Fruit fly (Drosophila melanogaster) whole organism, adult: ENCODE results near the gene jhamt.
A peak's percentile ranks its signal among the peaks of the same experiment; 100 is the strongest.

Experiments
- CG11617 ChIP-seq: fragments of 200-800 bp; sonication (Bioruptor generic); optimal IDR thresholded peaks from 2 replicates; lab custom pipeline; 2017; ENCODE audit warnings: mild to moderate bottlenecking, missing biosample characterization, missing genetic modification reagents, missing genetic modification characterization
- CG12768 ChIP-seq: fragments of 200-800 bp; sonication (Bioruptor generic); optimal IDR thresholded peaks from 2 replicates; lab custom pipeline; 2017; ENCODE audit warnings: missing biosample characterization, missing genetic modification characterization, mild to moderate bottlenecking, moderate library complexity, missing genetic modification reagents
- CG14711 ChIP-seq: fragments of 200-800 bp; sonication (Bioruptor generic); optimal IDR thresholded peaks from 2 replicates; lab custom pipeline; 2018; ENCODE audit warnings: missing biosample characterization, mild to moderate bottlenecking, missing genetic modification characterization, moderate library complexity
- CG1620 ChIP-seq: fragments of 200-800 bp; sonication (Bioruptor generic); optimal IDR thresholded peaks from 2 replicates; lab custom pipeline; 2016; ENCODE audit warnings: missing biosample characterization, missing genetic modification characterization
- CG33017 ChIP-seq: fragments of 200-800 bp; sonication (Bioruptor generic); optimal IDR thresholded peaks from 2 replicates; lab custom pipeline; 2018; ENCODE audit warnings: missing biosample characterization, mild to moderate bottlenecking, missing genetic modification characterization, moderate library complexity
- CG5204 ChIP-seq: fragments of 200-800 bp; sonication (Bioruptor generic); optimal IDR thresholded peaks from 2 replicates; lab custom pipeline; 2016; ENCODE audit warnings: missing biosample characterization, missing genetic modification characterization
- CG7045 ChIP-seq: fragments of 200-800 bp; sonication (Bioruptor generic); optimal IDR thresholded peaks from 2 replicates; lab custom pipeline; 2017; ENCODE audit warnings: missing biosample characterization, mild to moderate bottlenecking, missing genetic modification characterization
- CG7101 ChIP-seq: fragments of 200-800 bp; sonication (Bioruptor generic); optimal IDR thresholded peaks from 2 replicates; lab custom pipeline; 2018; ENCODE audit warnings: missing biosample characterization, mild to moderate bottlenecking, missing genetic modification characterization, moderate library complexity
- Clk ChIP-seq: fragments of 200-800 bp; sonication (Bioruptor generic); optimal IDR thresholded peaks from 2 replicates; lab custom pipeline; 2017; ENCODE audit warnings: missing biosample characterization, missing genetic modification characterization
- Crg-1 ChIP-seq: fragments of 200-800 bp; sonication (Bioruptor generic); optimal IDR thresholded peaks from 2 replicates; lab custom pipeline; 2016; ENCODE audit warnings: missing biosample characterization, missing genetic modification characterization
- Hr96 ChIP-seq: fragments of 200-800 bp; sonication (Bioruptor generic); optimal IDR thresholded peaks from 2 replicates; lab custom pipeline; 2016; ENCODE audit warnings: missing biosample characterization, missing genetic modification characterization
- Mnt ChIP-seq: fragments of 200-800 bp; sonication (Bioruptor generic); optimal IDR thresholded peaks from 2 replicates; lab custom pipeline; 2016; ENCODE audit warnings: missing biosample characterization, mild to moderate bottlenecking, missing genetic modification characterization
- bab1 ChIP-seq: fragments of 200-800 bp; sonication (Bioruptor generic); optimal IDR thresholded peaks from 3 replicates; lab custom pipeline; 2019; ENCODE audit warnings: missing biosample characterization, mild to moderate bottlenecking, missing genetic modification characterization, moderate library complexity
- cic ChIP-seq: fragments of 200-800 bp; sonication (Bioruptor generic); optimal IDR thresholded peaks from 2 replicates; lab custom pipeline; 2017; ENCODE audit warnings: missing biosample characterization, mild to moderate bottlenecking, missing genetic modification characterization, moderate library complexity
- cnc ChIP-seq, 2 experiments: fragments of >200 bp; optimal IDR thresholded peaks; 2 replicates each; lab custom pipeline; 2017
- kay ChIP-seq: fragments of 200-800 bp; sonication (Bioruptor generic); peaks from one replicate; lab custom pipeline; 2016; ENCODE audit warnings: missing biosample characterization, missing genetic modification characterization, borderline replicate concordance
- ovo ChIP-seq: fragments of 200-800 bp; sonication (Bioruptor generic); optimal IDR thresholded peaks from 2 replicates; lab custom pipeline; 2016; ENCODE audit warnings: missing biosample characterization, missing genetic modification characterization
- pad ChIP-seq: fragments of 200-800 bp; sonication (Bioruptor generic); optimal IDR thresholded peaks from 3 replicates; lab custom pipeline; 2017; ENCODE audit warnings: missing biosample characterization, missing genetic modification characterization, mild to moderate bottlenecking, moderate library complexity, missing genetic modification reagents
- tj ChIP-seq: fragments of 200-800 bp; sonication (Bioruptor generic); optimal IDR thresholded peaks from 3 replicates; lab custom pipeline; 2017; ENCODE audit warnings: missing biosample characterization, mild to moderate bottlenecking, missing genetic modification characterization, moderate library complexity
- toe ChIP-seq: fragments of 200-800 bp; sonication (Bioruptor generic); optimal IDR thresholded peaks from 2 replicates; lab custom pipeline; 2016; ENCODE audit warnings: missing biosample characterization, missing genetic modification characterization

Gene jhamt

DNA sequence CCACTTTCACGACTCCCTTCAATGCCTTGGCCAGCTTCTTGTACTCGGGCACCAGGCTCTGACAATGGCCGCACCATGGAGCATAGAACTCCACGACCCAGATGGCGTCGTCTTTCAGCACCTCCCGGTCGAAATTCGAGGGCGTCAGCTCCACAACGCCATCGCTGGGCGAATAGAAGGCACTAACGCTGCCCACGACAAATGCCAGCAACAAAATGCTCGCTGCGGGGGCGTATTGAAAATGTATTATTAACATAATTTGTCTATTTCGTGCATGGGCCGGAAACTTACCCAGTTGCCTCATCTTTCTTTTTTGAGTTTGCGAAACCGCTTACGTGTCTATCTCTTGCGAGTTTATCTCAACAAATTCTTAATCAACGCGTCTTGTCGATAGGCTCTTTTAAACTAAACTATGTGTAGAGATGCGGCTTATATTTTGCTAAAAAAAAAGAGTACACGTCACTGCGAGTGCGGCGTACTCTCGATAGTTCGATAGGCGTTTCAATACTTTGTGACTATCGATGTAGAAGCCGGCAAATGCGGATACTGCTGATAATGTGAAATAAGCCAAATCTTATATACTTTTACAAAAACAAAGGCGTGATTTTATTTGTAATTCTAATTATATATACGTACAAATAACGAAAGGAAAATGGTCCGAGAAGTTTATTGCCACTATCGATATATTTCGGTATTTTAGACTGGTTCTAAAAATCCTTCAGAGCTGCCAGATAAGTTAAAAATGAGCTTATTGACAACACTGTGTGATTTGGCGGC is 9.3 kb upstream of the jhamt start, which contains the start of gene CaBP1:
CaBP1 (minus strand) TSS at position 487 of the 777 bp plus-strand sequence.
- TF ChIP-seq bab1 (peak; percentile 42), CG14711 (tag; lab: Kevin White, UChicago) (peak; percentile 86), CG7101 (tag; lab: Kevin White, UChicago) (no peak), kay (GFP tag; lab: Kevin White, UChicago) (peak; percentile 10), tj (GFP tag; lab: Kevin White, UChicago) (peak; percentile 69)

DNA sequence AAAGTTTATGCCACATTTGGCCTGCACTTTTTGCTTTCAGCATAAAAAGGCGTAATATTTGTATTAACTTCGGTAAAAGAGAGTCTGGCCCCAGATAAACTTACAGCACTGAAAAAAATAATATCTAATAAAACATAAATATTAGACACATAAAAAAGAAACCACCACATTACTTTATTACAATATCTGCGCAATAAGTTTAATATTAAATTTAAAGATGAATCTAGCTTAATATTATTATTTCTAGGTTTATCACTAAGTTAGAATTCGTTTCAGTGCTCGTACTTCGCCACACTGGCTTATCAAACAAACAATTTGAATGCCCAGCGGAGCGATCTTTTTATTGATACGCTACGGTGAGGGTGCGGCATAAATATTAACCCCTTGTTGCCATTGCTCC is 7.8 kb upstream of the jhamt start:
- TF ChIP-seq CG14711 (tag; lab: Kevin White, UChicago) (no peak), CG1620 (GFP tag; lab: Kevin White, UChicago) (no peak), Mnt (GFP tag; lab: Kevin White, UChicago) (no peak), CG12768 (GFP tag; lab: Kevin White, UChicago) (no peak), cnc (optimal IDR thresholded peaks at IDR 0.05; lab: Kevin White, UChicago) (no peak), CG33017 (tag; lab: Kevin White, UChicago) (no peak), bab1 (no peak), tj (GFP tag; lab: Kevin White, UChicago) (no peak), cic (no peak), CG7045 (GFP tag; lab: Kevin White, UChicago) (no peak), toe (no peak), pad (GFP tag; lab: Kevin White, UChicago) (no peak), kay (GFP tag; lab: Kevin White, UChicago) (no peak), Crg-1 (GFP tag; lab: Kevin White, UChicago) (no peak)

DNA sequence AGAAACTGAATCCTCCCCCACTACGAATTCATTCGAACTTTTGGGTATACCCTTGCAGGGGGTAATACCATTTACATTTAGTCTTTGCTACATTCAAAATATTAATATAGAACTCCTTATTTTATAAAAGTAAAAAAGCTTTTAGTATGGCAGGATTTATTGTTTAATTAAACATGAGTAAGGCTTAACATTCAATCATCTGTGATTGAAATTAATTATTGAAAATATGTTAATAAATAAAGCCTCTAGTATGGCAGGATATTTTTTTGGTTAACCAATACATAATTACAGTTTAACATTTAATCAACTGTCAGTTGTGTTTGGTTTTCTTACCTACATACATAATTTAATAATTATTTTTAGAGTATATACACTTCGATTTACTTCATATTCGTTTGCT is 9.0 kb downstream of the jhamt start:
- TF ChIP-seq CG11617 (GFP tag; lab: Kevin White, UChicago) (no peak), tj (GFP tag; lab: Kevin White, UChicago) (no peak)

DNA sequence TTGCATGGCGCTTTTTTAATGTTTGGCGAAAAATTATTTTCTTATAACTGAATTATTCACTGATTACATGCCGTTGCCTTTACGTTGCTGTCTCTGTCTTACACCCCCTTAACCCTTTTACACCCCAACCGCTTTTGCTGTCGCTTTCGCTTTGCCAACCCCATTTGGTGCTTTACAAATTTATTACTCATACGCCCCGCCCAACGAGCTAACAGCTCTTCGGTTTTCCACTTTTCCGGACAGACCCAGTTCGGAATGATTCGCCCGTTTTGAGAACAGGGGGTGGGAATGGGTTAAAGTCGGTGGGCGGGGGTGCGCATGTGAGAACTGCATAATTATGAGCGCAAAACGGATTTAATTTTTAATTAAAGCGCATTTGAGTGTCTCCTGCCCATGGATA is 15.3 kb downstream of the jhamt start:
- TF ChIP-seq cic (no peak), CG7101 (tag; lab: Kevin White, UChicago) (no peak), Hr96 (GFP tag; lab: Kevin White, UChicago) (no peak), ovo (GFP tag; lab: Kevin White, UChicago) (no peak), Crg-1 (GFP tag; lab: Kevin White, UChicago) (no peak), CG1620 (GFP tag; lab: Kevin White, UChicago) (no peak), CG7045 (GFP tag; lab: Kevin White, UChicago) (no peak), Mnt (GFP tag; lab: Kevin White, UChicago) (no peak), Clk (GFP tag; lab: Kevin White, UChicago) (no peak), CG33017 (tag; lab: Kevin White, UChicago) (no peak), kay (GFP tag; lab: Kevin White, UChicago) (no peak), bab1 (no peak), pad (GFP tag; lab: Kevin White, UChicago) (no peak)

DNA sequence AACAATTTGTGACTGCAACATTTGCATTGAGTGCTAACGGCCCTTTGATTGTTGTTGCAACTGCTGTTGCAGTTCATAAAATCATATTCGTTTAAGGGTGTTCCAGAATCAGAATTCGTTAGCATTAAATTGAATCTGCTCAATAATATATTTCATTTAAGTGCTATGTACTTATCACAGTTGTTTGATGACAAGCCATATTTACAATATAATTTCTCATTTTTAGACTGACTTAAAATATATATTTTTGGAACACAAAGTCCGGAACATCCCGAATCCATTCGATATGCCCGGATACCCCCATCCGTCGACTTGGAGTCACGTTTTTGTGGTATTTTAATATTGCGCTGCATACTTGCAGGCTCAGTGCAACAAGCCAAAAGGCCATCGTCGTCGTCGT is 25.1 kb downstream of the jhamt start:
- no peak for TF ChIP-seq CG1620 (GFP tag; lab: Kevin White, UChicago)
- no peak for TF ChIP-seq cnc (optimal IDR thresholded peaks at IDR 0.05; lab: Kevin White, UChicago)
- no peak for TF ChIP-seq kay (GFP tag; lab: Kevin White, UChicago)
- TF ChIP-seq toe, result no peak
- no peak for TF ChIP-seq Crg-1 (GFP tag; lab: Kevin White, UChicago)
- no peak for TF ChIP-seq CG5204 (GFP tag; lab: Kevin White, UChicago)
- no peak for TF ChIP-seq Clk (GFP tag; lab: Kevin White, UChicago)
- TF ChIP-seq CG14711 (tag; lab: Kevin White, UChicago), result no peak
- no peak for TF ChIP-seq CG7045 (GFP tag; lab: Kevin White, UChicago)
- no peak for TF ChIP-seq CG11617 (GFP tag; lab: Kevin White, UChicago)

DNA sequence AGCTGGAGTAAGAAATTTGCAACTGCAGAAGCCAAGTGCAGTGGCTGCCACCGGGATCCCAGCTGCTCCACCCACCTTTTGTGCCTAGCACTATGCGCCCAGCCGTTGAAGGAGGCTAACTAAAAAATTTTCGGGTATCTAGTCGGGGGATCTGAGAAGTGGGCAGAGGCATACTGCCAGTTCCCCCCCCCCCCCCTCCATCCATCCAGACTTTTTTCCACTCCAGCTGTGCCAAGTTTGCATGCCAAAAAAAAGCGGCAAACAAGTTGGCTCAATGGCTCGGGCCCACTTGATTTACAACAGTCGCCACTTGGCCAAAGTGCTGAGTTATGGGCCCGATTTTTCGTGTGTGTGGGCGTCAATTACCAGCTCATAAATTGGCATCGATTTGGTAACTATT is 31.8 kb downstream of the jhamt start:
- no peak for TF ChIP-seq kay (GFP tag; lab: Kevin White, UChicago)
- no peak for TF ChIP-seq pad (GFP tag; lab: Kevin White, UChicago)
- TF ChIP-seq Mnt (GFP tag; lab: Kevin White, UChicago), result no peak
- TF ChIP-seq toe, result no peak
- TF ChIP-seq bab1, result no peak
- TF ChIP-seq CG1620 (GFP tag; lab: Kevin White, UChicago), result no peak
- TF ChIP-seq CG12768 (GFP tag; lab: Kevin White, UChicago), result no peak
- TF ChIP-seq CG14711 (tag; lab: Kevin White, UChicago), result no peak
- no peak for TF ChIP-seq CG7045 (GFP tag; lab: Kevin White, UChicago)
- no peak for TF ChIP-seq CG33017 (tag; lab: Kevin White, UChicago)
- TF ChIP-seq tj (GFP tag; lab: Kevin White, UChicago), result no peak
- no peak for TF ChIP-seq Clk (GFP tag; lab: Kevin White, UChicago)
- no peak for TF ChIP-seq CG11617 (GFP tag; lab: Kevin White, UChicago)
- no peak for TF ChIP-seq Hr96 (GFP tag; lab: Kevin White, UChicago)
- TF ChIP-seq Crg-1 (GFP tag; lab: Kevin White, UChicago), result no peak
- TF ChIP-seq CG5204 (GFP tag; lab: Kevin White, UChicago), result no peak
- no peak for TF ChIP-seq CG7101 (tag; lab: Kevin White, UChicago)
